Worm (Caenorhabditis elegans) whole organism, L4 larva: Measurements from ENCODE around the gene C08F1.11.

ENCODE experiments used
- Y75B8A.6 ChIP-seq: fragments of 200-800 bp; sonication (Bioruptor generic); IDR thresholded peaks from 2 replicates; pipeline ENCODE4 v1.3.6; 2022; ENCODE audit warnings: missing genetic modification reagents, missing genetic modification characterization, missing compliant biosample characterization
- aha-1 ChIP-seq: fragments of 150-350 bp; peaks from one replicate; lab custom pipeline; 2014; ENCODE audit warnings: missing biosample characterization, missing genetic modification characterization
- ama-1 ChIP-seq: fragments of 150-350 bp; optimal IDR thresholded peaks from 2 replicates; lab custom pipeline; 2014; ENCODE audit warnings: inconsistent platforms, mixed read lengths
- arid-1 ChIP-seq: fragments of 200-800 bp; sonication (Bioruptor generic); conservative IDR thresholded peaks from 2 replicates; pipeline ENCODE4 v1.3.6; 2022; ENCODE audit warnings: missing genetic modification reagents, missing genetic modification characterization, missing compliant biosample characterization
- ceh-20 ChIP-seq: fragments of 200-800 bp; sonication (Bioruptor generic); IDR thresholded peaks from 2 replicates; pipeline ENCODE4 v1.3.6; 2022; ENCODE audit warnings: missing genetic modification reagents, missing genetic modification characterization, missing compliant biosample characterization
- ceh-28 ChIP-seq: fragments of 150-350 bp; optimal IDR thresholded peaks from 2 replicates; lab custom pipeline; 2014; ENCODE audit warnings: missing biosample characterization, missing genetic modification reagents, missing genetic modification characterization
- daf-8 ChIP-seq: fragments of 200-800 bp; sonication (Bioruptor generic); IDR thresholded peaks from 2 replicates; pipeline ENCODE4 v1.3.6; 2022; ENCODE audit warnings: missing genetic modification characterization, missing compliant biosample characterization
- dpl-1 ChIP-seq: fragments of 150-350 bp; optimal IDR thresholded peaks from 2 replicates; lab custom pipeline; 2014; ENCODE audit warnings: missing biosample characterization, missing genetic modification reagents, missing genetic modification characterization
- duxl-1 ChIP-seq: sonication (generic microtip); optimal IDR thresholded peaks from 2 replicates; lab custom pipeline; 2016; ENCODE audit warnings: mild to moderate bottlenecking, missing genetic modification characterization, moderate library complexity, missing compliant biosample characterization; ENCODE audit not compliant: poor library complexity
- fkh-10 ChIP-seq: fragments of 150-350 bp; optimal IDR thresholded peaks from 2 replicates; lab custom pipeline; 2014; ENCODE audit warnings: missing biosample characterization, missing genetic modification reagents, missing genetic modification characterization
- hlh-11 ChIP-seq: fragments of 200-800 bp; sonication (Bioruptor generic); optimal IDR thresholded peaks from 2 replicates; lab custom pipeline; 2018; ENCODE audit warnings: mild to moderate bottlenecking, missing genetic modification characterization, missing compliant biosample characterization
- hlh-30 ChIP-seq: sonication (generic microtip); optimal IDR thresholded peaks from 2 replicates; lab custom pipeline; 2017; ENCODE audit warnings: antibody characterized with exemption, mild to moderate bottlenecking, missing genetic modification characterization, missing compliant biosample characterization; ENCODE audit not compliant: insufficient read depth
- lsy-2 ChIP-seq, 2 experiments: fragments of 150-350 bp in 1 of 2; sonication (generic microtip) in 1 of 2; optimal IDR thresholded peaks; 2 replicates each; lab custom pipeline; 2014 to 2017; ENCODE audit warnings: missing biosample characterization in 2 of 2, missing genetic modification characterization in 2 of 2
- mxl-2 ChIP-seq: fragments of 200-800 bp; sonication (Bioruptor generic); conservative IDR thresholded peaks from 2 replicates; pipeline ENCODE4 v1.3.6; 2022; ENCODE audit warnings: missing genetic modification reagents, missing genetic modification characterization, missing compliant biosample characterization
- nhr-10 ChIP-seq: fragments of 150-350 bp; optimal IDR thresholded peaks from 2 replicates; lab custom pipeline; 2014; ENCODE audit warnings: missing biosample characterization, missing genetic modification characterization
- nhr-25 ChIP-seq: sonication (generic microtip); optimal IDR thresholded peaks from 2 replicates; lab custom pipeline; 2017; ENCODE audit warnings: missing genetic modification characterization, mild to moderate bottlenecking, missing compliant biosample characterization, antibody characterized with exemption, moderate library complexity, borderline replicate concordance; ENCODE audit not compliant: insufficient read depth
- nhr-28 ChIP-seq: fragments of 150-350 bp; optimal IDR thresholded peaks from 2 replicates; lab custom pipeline; 2014; ENCODE audit warnings: missing biosample characterization, missing genetic modification characterization
- nhr-76 ChIP-seq: fragments of 150-350 bp; optimal IDR thresholded peaks from 2 replicates; lab custom pipeline; 2014; ENCODE audit warnings: missing biosample characterization, missing genetic modification characterization
- sdz-12 ChIP-seq: fragments of 200-800 bp; sonication (Bioruptor generic); optimal IDR thresholded peaks from 2 replicates; lab custom pipeline; 2018; ENCODE audit warnings: mild to moderate bottlenecking, missing genetic modification characterization, missing compliant biosample characterization
- skn-1 ChIP-seq: fragments of 150-350 bp; optimal IDR thresholded peaks from 2 replicates; lab custom pipeline; 2014; ENCODE audit warnings: missing biosample characterization, missing genetic modification characterization
- snpc-1.2 ChIP-seq: fragments of 200-800 bp; sonication (Bioruptor generic); IDR thresholded peaks from 2 replicates; pipeline ENCODE4 v1.3.6; 2022; ENCODE audit warnings: missing genetic modification reagents, missing genetic modification characterization, missing compliant biosample characterization
- unc-39 ChIP-seq: sonication (generic microtip); optimal IDR thresholded peaks from 2 replicates; lab custom pipeline; 2017; ENCODE audit warnings: missing biosample characterization, missing genetic modification characterization
- unc-62 ChIP-seq, 3 experiments: fragments of 150-350 bp in 1 of 3; sonication (generic microtip); optimal IDR thresholded peaks in 2 of 3; peaks in 1 of 3; 1 replicate in 1 of 3; 2 replicates in 2 of 3; lab custom pipeline; 2014 to 2017; ENCODE audit warnings: missing biosample characterization in 3 of 3, missing genetic modification characterization in 3 of 3, missing genetic modification reagents in 3 of 3, missing genotype in 1 of 3

C08F1.11 gene

ce11 chrII:1742535-1742934, 42.2 kb downstream of the C08F1.11 start, which contains the start of gene F36H5.12:
Gene F36H5.12 (plus strand): TSS chrII:1742835.
- TF ChIP-seq nhr-10 (tag; lab: Kevin White, UChicago) (no peak), ceh-20 (GFP tag; lab: Robert Waterston, UW) (no peak), skn-1 (tag; lab: Kevin White, UChicago) (no peak), sdz-12 (GFP tag; lab: Kevin White, UChicago) (no peak), nhr-76 (no peak), unc-39 (tag; lab: Kevin White, UChicago) (no peak), dpl-1 (GFP tag; lab: Kevin White, UChicago) (no peak), snpc-1.2 (GFP tag; lab: Robert Waterston, UW) (no peak), daf-8 (no peak), lsy-2 (tag; optimal IDR thresholded peaks at IDR 0.05; lab: Kevin White, UChicago) (no peak), fkh-10 (GFP tag; lab: Kevin White, UChicago) (no peak), arid-1 (GFP tag; lab: Robert Waterston, UW) (no peak), ceh-28 (tag; lab: Kevin White, UChicago) (no peak)

DNA sequence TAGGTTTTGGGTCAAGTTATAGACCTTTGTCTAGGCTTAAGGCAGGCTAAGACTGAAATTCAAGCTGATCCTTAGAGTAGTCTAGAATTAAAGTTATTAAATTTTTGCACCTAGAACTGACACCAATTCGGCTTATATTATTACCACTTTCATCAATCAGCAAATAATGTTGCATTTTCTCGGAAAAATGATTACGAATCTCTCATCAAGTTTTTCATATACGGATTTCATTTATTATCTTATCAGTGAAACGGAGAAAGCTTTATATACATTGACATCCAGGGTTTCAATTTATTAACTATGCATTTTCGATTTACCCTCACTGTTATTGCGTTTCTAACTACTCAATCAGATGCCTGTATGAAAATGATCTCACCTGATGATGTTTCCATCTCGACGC, 43.5 kb downstream of the C08F1.11 start, which contains the start of gene K07G6.1:
Gene K07G6.1 (plus strand): TSS at position 301 of the 400 bp plus-strand sequence.
- no peak for TF ChIP-seq Y75B8A.6 (GFP tag; lab: Robert Waterston, UW)

DNA sequence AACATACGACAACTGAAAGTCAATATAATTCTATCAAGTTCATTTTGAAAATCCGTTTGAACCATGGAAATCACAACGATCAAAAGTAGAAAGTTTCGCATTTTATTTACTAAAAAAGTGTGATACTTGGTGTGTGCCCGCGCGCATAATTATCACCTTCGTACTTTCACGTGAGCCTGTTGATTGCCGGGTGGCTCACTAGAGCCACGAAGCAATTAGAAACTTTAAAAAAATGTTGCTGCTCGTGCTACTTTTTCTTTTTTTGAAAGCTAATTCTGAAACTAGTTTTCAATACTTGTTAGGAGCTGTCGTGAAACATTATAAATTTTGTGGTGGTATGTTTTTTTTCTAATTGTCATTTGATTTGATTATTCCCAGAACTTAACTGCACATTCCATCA, 45.9 kb downstream of the C08F1.11 start, which contains the start of the genes irld-9 and irld-33:
Gene irld-9 (minus strand): TSS at position 101 of the 400 bp plus-strand sequence.
Gene irld-33 (plus strand): TSS at position 209 of the 400 bp plus-strand sequence.
- TF ChIP-seq nhr-25 (tag; lab: Kevin White, UChicago) (no peak), aha-1 (tag; lab: Kevin White, UChicago) (peak; percentile 68)

ce11 chrII:1736353-1736752, 48.3 kb downstream of the C08F1.11 start, which contains the start of gene ceh-83:
Gene ceh-83 (minus strand): TSS chrII:1736533.
- TF ChIP-seq duxl-1 (peak; percentile 98), unc-62 (GFP tag; optimal IDR thresholded peaks at IDR 0.05 in 1 of 2; lab: Kevin White, UChicago) (peak in 1 of 2 experiments; percentile 34), unc-62 (tag; optimal IDR thresholded peaks at IDR 0.05; lab: Kevin White, UChicago) (no peak), hlh-30 (tag; lab: Kevin White, UChicago) (no peak), ama-1 (lab: Kevin White, UChicago) (no peak), nhr-28 (tag; lab: Kevin White, UChicago) (peak; percentile 13), hlh-11 (tag; lab: Kevin White, UChicago) (peak; percentile 50)

DNA sequence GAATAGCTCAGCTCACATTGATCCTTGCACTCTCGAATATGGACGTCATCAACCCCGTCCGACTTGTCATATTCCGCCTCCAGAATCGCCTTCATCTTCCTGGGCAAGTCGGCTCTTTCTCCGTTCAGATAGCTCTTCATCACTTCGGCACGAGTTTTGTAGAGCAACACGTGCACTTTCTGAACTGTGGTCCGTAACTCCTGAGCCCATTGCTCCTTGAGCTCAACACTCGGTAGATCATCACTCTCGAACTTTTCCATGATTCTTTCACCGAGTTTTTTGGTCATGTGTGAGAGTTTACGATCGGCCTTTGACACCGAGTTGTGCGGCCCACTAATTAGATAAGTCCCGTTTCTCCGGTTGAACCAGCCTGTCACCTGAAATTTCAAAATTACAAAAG, 49.6 kb downstream of the C08F1.11 start:
- TF ChIP-seq unc-62 (GFP tag; optimal IDR thresholded peaks at IDR 0.05 in 1 of 2; lab: Kevin White, UChicago) (peak in 1 of 2 experiments; percentile 96), unc-62 (tag; optimal IDR thresholded peaks at IDR 0.05; lab: Kevin White, UChicago) (no peak), mxl-2 (no peak)
